Fruit fly (Drosophila melanogaster) whole organism, embryonic: Measurements from ENCODE around the gene CG5388.

ENCODE experiments used
- Bteb2 ChIP-seq: fragments of 200-800 bp; sonication (Bioruptor generic); optimal IDR thresholded peaks from 2 replicates; lab custom pipeline; 2016; ENCODE audit warnings: missing biosample characterization, missing genetic modification characterization
- CG10654 ChIP-seq: fragments of 200-800 bp; sonication (Bioruptor generic); optimal IDR thresholded peaks from 2 replicates; lab custom pipeline; 2016; ENCODE audit warnings: missing biosample characterization, missing genetic modification characterization
- CG33213 ChIP-seq: fragments of 200-800 bp; sonication (Bioruptor generic); optimal IDR thresholded peaks from 3 replicates; lab custom pipeline; 2016; ENCODE audit warnings: missing biosample characterization, missing genetic modification characterization
- CG6272 ChIP-seq: fragments of 200-800 bp; sonication (Bioruptor generic); IDR thresholded peaks from 2 replicates; pipeline ENCODE4 v1.3.6; 2022; ENCODE audit warnings: missing biosample characterization, missing genetic modification characterization
- CG6854 ChIP-seq: fragments of 200-800 bp; sonication (Bioruptor generic); optimal IDR thresholded peaks from 3 replicates; lab custom pipeline; 2017; ENCODE audit warnings: missing biosample characterization, mild to moderate bottlenecking, missing genetic modification characterization
- CG8478 ChIP-seq: fragments of >200 bp; optimal IDR thresholded peaks from 2 replicates; lab custom pipeline; 2018
- Xrp1 ChIP-seq: fragments of 200-800 bp; sonication (Bioruptor generic); IDR thresholded peaks from 2 replicates; pipeline ENCODE4 v1.3.6; 2022; ENCODE audit warnings: missing biosample characterization, missing genetic modification characterization
- esg ChIP-seq: fragments of 200-800 bp; sonication (Bioruptor generic); conservative IDR thresholded peaks from 2 replicates; pipeline ENCODE4 v1.3.6; 2022; ENCODE audit warnings: missing biosample characterization, missing genetic modification characterization

DNA sequence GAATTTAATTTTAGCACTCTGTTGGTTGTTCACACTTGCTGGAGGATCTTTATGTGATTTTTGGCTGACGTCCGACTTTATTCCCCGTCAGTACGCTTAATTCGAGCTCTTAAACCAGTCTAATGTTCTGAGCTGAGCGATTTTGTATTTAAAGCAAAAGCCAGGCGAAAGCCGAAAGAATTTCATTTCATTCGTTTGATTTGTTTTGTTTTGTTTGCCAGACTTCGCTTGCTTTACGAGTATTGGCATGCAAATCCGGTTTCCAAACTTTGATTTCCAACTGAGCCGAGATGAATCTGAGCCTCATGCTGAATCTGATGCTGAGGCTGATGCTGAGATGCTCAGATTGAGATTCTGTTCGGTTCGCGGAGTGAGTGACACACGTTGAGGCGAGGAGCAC is 6.1 kb downstream of the CG5388 start, which contains the start of gene CG5391:
- TF ChIP-seq CG6854 (GFP tag; lab: Kevin White, UChicago) (no peak), Xrp1 (no peak), Bteb2 (no peak), CG6272 (GFP tag; lab: Robert Waterston, UW) (no peak), CG8478 (lab: Kevin White, UChicago) (no peak), CG10654 (no peak), esg (GFP tag; lab: Robert Waterston, UW) (no peak), CG33213 (no peak)
